Worm (Caenorhabditis elegans) whole organism, young adult: ENCODE data around the gene ram-5.

Experiments
- aptf-2 ChIP-seq: fragments of 200-800 bp; sonication (Bioruptor generic); conservative IDR thresholded peaks from 2 replicates; pipeline ENCODE4 v1.3.6; 2022; ENCODE audit warnings: missing genetic modification reagents, missing genetic modification characterization, missing compliant biosample characterization
- madf-3 ChIP-seq: fragments of 200-800 bp; sonication (Bioruptor generic); IDR thresholded peaks from 2 replicates; pipeline ENCODE4 v1.3.6; 2022; ENCODE audit warnings: missing genetic modification reagents, missing genetic modification characterization, missing compliant biosample characterization
- nfya-1 ChIP-seq: sonication (generic microtip); optimal IDR thresholded peaks from 2 replicates; lab custom pipeline; 2017; ENCODE audit warnings: antibody characterized with exemption, missing compliant biosample characterization, missing genetic modification characterization, borderline replicate concordance; ENCODE audit not compliant: insufficient read depth

DNA sequence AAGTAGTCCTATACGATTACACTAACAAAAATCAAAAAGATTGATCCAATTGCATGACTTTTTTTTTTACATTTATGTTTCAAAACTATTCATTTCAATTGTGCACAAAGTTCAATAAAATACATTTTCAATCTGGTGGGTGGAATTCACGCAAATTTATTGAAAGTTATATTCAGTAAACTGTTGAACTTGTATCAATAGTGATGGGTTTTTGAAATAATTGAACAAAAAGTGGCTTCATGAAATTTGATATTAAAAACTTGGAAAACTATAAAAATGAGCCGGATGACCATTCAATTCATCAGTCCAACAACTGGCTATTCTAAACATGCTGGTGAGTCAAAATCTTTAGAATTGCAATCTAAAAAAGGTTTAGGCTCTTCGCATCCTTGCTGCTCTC is 26.7 kb upstream of the ram-5 start, which contains the start of gene nspc-16:
- TF ChIP-seq madf-3 (GFP tag; lab: Robert Waterston, UW) (no peak), aptf-2 (GFP tag; lab: Robert Waterston, UW) (no peak), nfya-1 (no peak)
